Fruit fly (Drosophila melanogaster) whole organism, adult: ENCODE data around the gene org-1.

Experiments used
- CG5204 ChIP-seq: fragments of 200-800 bp; sonication (Bioruptor generic); optimal IDR thresholded peaks from 2 replicates; lab custom pipeline; 2016; ENCODE audit warnings: missing biosample characterization, missing genetic modification characterization
- kay ChIP-seq: fragments of 200-800 bp; sonication (Bioruptor generic); peaks from one replicate; lab custom pipeline; 2016; ENCODE audit warnings: missing biosample characterization, missing genetic modification characterization, borderline replicate concordance

dm6 chrX:8398177-8399018 is 56.5 kb downstream of the org-1 start, which contains the start of gene CG10555:
- peak; percentile 79 for TF ChIP-seq CG5204 (GFP tag; lab: Kevin White, UChicago)
- no peak for TF ChIP-seq kay (GFP tag; lab: Kevin White, UChicago)
